Fruit fly (Drosophila melanogaster) whole organism, prepupa: ENCODE results near the gene CG6878.

Experiments used
- Blimp-1 ChIP-seq: fragments of 200-800 bp; sonication (Bioruptor generic); optimal IDR thresholded peaks from 3 replicates; lab custom pipeline; 2017; ENCODE audit warnings: missing biosample characterization, missing genetic modification characterization, mild to moderate bottlenecking, moderate library complexity, missing genetic modification reagents
- CG10631 ChIP-seq: fragments of 200-800 bp; sonication (Bioruptor generic); optimal IDR thresholded peaks from 2 replicates; lab custom pipeline; 2016; ENCODE audit warnings: missing biosample characterization, missing genetic modification characterization
- CG15336 ChIP-seq: fragments of 200-800 bp; sonication (Bioruptor generic); IDR thresholded peaks from 2 replicates; pipeline ENCODE4 v1.3.6; 2022; ENCODE audit warnings: missing biosample characterization, missing genetic modification characterization
- CG34406 ChIP-seq: fragments of 200-800 bp; sonication (Bioruptor generic); optimal IDR thresholded peaks from 3 replicates; lab custom pipeline; 2016; ENCODE audit warnings: missing biosample characterization, missing genetic modification characterization
- CG6808 ChIP-seq: fragments of 200-800 bp; sonication (Bioruptor generic); optimal IDR thresholded peaks from 3 replicates; lab custom pipeline; 2017; ENCODE audit warnings: missing biosample characterization, missing genetic modification characterization, mild to moderate bottlenecking, moderate library complexity, missing genetic modification reagents
- CG6854 ChIP-seq: fragments of 200-800 bp; sonication (Bioruptor generic); optimal IDR thresholded peaks from 2 replicates; lab custom pipeline; 2017; ENCODE audit warnings: missing biosample characterization, mild to moderate bottlenecking, missing genetic modification characterization
- Gug ChIP-seq: fragments of 200-800 bp; sonication (Bioruptor generic); IDR thresholded peaks from 2 replicates; pipeline ENCODE4 v1.3.6; 2022; ENCODE audit warnings: missing biosample characterization, missing genetic modification characterization
- Hr4 ChIP-seq: fragments of 200-800 bp; sonication (Bioruptor generic); optimal IDR thresholded peaks from 3 replicates; lab custom pipeline; 2016; ENCODE audit warnings: missing biosample characterization, missing genetic modification characterization
- fd85E ChIP-seq: fragments of 200-800 bp; sonication (Bioruptor generic); optimal IDR thresholded peaks from 3 replicates; lab custom pipeline; 2016; ENCODE audit warnings: missing biosample characterization, missing genetic modification characterization
- fkh ChIP-seq: fragments of 200-800 bp; sonication (Bioruptor generic); optimal IDR thresholded peaks from 3 replicates; lab custom pipeline; 2017; ENCODE audit warnings: missing biosample characterization, mild to moderate bottlenecking, missing genetic modification characterization, moderate library complexity

DNA sequence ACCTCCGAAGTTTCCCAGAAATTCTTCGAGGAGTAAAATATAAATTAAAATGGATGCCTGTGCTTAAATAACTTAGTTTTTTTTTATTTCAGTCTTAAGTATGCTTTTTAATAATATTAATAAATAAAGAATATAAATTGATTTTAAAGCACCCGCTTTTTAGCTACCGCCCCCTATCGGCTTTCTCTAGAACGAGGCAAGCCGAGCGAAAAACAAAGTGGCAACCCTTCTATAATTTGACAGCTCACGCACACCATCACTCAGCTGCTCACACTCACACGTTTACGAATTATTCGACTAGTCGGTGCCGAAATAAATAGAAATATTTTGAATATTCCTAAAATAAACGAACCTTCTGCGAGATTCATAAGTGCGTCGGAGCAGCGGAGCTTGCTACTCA lies at the start of gene CG6878:
- TF ChIP-seq fkh (GFP tag; lab: Kevin White, UChicago) (no peak), CG10631 (GFP tag; lab: Kevin White, UChicago) (no peak), Blimp-1 (GFP tag; lab: Kevin White, UChicago) (no peak), fd85E (GFP tag; lab: Kevin White, UChicago) (no peak), CG15336 (GFP tag; lab: Robert Waterston, UW) (no peak), CG6854 (no peak), CG34406 (no peak), Gug (no peak), Hr4 (GFP tag; lab: Kevin White, UChicago) (no peak), CG6808 (GFP tag; lab: Kevin White, UChicago) (no peak)
